Worm (Caenorhabditis elegans): Measurements from ENCODE around the gene glf-1.

glf-1 gene

ce11 chrIV:5934046-5934445, 48.4 kb downstream of the glf-1 start, which contains the start of gene H32C10.1:
Gene H32C10.1 (plus strand): TSS chrIV:5934346.
- TF ChIP-seq C17E4.6 (GFP tag; IDR thresholded peaks at IDR 0.05) (no peak), lag-1 (GFP tag; IDR thresholded peaks at IDR 0.05) (no peak), tbx-9 (tag; optimal IDR thresholded peaks at IDR 0.05; ENCODE audit: borderline replicate concordance) (no peak), lin-54 (GFP tag; optimal IDR thresholded peaks at IDR 0.05) (no peak), zim-3 (tag; optimal IDR thresholded peaks at IDR 0.05) (no peak), nfya-2 (GFP tag; IDR thresholded peaks at IDR 0.05) (no peak), lin-26 (GFP tag; IDR thresholded peaks at IDR 0.05) (no peak), F37B4.10 (GFP tag; IDR thresholded peaks at IDR 0.05) (no peak)

DNA sequence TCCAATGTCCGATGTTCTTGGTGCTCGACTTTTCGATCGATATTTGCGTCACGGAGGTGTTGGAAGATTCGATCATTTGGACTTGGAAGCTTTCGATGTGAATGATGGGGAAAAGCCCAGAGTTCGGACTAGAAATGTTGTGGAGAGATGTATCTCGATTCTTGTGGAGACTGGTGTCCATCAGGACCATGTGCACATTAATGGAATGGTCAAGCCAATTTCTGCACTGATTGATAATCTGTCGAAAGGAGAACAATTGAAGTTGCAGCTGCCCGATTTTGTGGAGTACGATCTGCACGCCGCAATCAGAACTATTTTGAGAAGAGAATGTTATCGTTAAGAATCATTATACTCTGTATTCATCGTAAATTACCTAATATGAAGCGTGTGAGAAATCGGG, 51.5 kb downstream of the glf-1 start:
- TF ChIP-seq ceh-79 (tag; optimal IDR thresholded peaks at IDR 0.05) (no peak), hmg-20 (GFP tag; IDR thresholded peaks at IDR 0.05) (no peak), ets-4 (GFP tag; optimal IDR thresholded peaks at IDR 0.05) (no peak), chd-7 (tag; optimal IDR thresholded peaks at IDR 0.05) (peak; percentile 48), F49E8.2 (tag; optimal IDR thresholded peaks at IDR 0.05; ENCODE audit: insufficient read depth) (no peak), F52B5.7 (tag; optimal IDR thresholded peaks at IDR 0.05) (peak; percentile 49), ekl-4 (GFP tag; IDR thresholded peaks at IDR 0.05) (no peak), madf-6 (GFP tag; IDR thresholded peaks at IDR 0.05) (no peak), repo-1 (tag; optimal IDR thresholded peaks at IDR 0.05) (peak; percentile 42), Y53G8AR.9 (GFP tag; conservative IDR thresholded peaks at IDR 0.05) (0 out of 2 replicates have a peak, but pooled peaks have one; percentile 49), F39B2.1 (GFP tag; IDR thresholded peaks at IDR 0.05) (no peak), egl-44 (GFP tag; IDR thresholded peaks at IDR 0.05) (no peak), F57C9.4 (tag; optimal IDR thresholded peaks at IDR 0.05) (no peak), madf-10 (tag; optimal IDR thresholded peaks at IDR 0.05) (no peak), lin-35 (GFP tag; optimal IDR thresholded peaks at IDR 0.05) (no peak), snpc-4 (GFP tag; optimal IDR thresholded peaks at IDR 0.05) (no peak), snpc-4 (tag; optimal IDR thresholded peaks at IDR 0.05) (peak in 1 of 4 experiments; percentile 62), madf-8 (GFP tag; conservative IDR thresholded peaks at IDR 0.05) (no peak), ceh-27 (GFP tag; optimal IDR thresholded peaks at IDR 0.05) (no peak), zim-3 (tag; optimal IDR thresholded peaks at IDR 0.05) (no peak), bed-1 (GFP tag; IDR thresholded peaks at IDR 0.05) (no peak), sdz-38 (tag; optimal IDR thresholded peaks at IDR 0.05) (no peak), C06A6.2 (GFP tag; conservative IDR thresholded peaks at IDR 0.05) (no peak), dpl-1 (GFP tag; optimal IDR thresholded peaks at IDR 0.05) (no peak), F33H1.4 (GFP tag; IDR thresholded peaks at IDR 0.05) (no peak), die-1 (tag; optimal IDR thresholded peaks at IDR 0.05) (no peak), attf-6 (GFP tag; IDR thresholded peaks at IDR 0.05) (no peak)

DNA sequence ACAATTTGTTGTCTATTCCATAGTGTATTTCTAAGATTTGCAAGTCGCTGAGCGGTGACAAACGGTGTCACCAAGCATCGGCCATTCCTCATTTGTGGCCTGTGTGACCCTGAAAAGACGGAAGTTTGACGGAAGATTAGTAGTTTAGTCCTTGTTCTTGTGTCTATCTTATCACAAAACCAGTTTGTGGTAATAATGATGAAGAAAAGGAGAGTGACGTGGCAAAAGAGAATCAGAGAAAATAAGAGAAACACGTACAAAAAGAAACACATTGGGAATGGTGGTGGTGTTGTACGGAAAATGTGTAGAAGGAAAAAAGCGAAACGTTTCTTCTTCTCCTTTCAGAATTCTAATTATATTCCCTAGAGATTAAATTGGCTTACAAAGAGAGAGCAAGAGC, 53.5 kb downstream of the glf-1 start, which contains the start of gene mcu-1:
mcu-1 (minus strand) TSS at position 109 of the 400 bp plus-strand sequence.
- TF ChIP-seq lin-40 (tag; optimal IDR thresholded peaks at IDR 0.05) (peak; percentile 12), let-607 (tag; optimal IDR thresholded peaks at IDR 0.05) (peak in 1 of 2 experiments; percentile 27), nhr-80 (tag; optimal IDR thresholded peaks at IDR 0.05) (peak; percentile 9), ccch-3 (GFP tag; optimal IDR thresholded peaks at IDR 0.05) (no peak)
